In the genomic region with DNA sequence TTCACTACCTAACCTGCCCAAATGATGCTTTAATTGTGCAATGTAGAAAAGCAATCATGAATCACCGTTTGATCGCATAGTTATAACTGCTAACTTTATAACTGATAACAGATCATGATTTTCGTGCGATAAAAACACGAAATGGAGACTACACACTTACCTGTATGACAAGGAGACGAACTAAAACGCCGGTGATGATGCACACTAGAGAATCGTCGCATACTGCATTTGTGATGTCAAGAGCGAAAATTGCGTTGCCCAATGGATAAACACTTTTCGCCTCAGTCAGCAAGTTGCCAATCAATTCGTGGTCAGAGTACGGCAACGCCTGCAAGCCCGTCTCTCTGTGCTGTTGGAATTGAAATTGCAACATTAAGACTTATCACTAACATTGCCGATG, we compare ENCODE assay signal across 2 worm cellular contexts.
TF ChIP-seq lines count a peak whose summit lies in the region.

No protein-coding gene starts in this region.

TF ChIP-seq in whole organism, L4 larva, 104 proteins besides CTCF, POLR2A, EP300 and RAD21 (continued from another document):
- TF ChIP-seq arid-1 (GFP tag; conservative IDR thresholded peaks at IDR 0.05; lab: Robert Waterston, UW) (no peak), hlh-30 (tag; optimal IDR thresholded peaks at IDR 0.05; lab: Kevin White, UChicago; ENCODE audit: insufficient read depth) (peak; percentile 26), daf-8 (GFP tag; IDR thresholded peaks at IDR 0.05; lab: Robert Waterston, UW) (no peak), ceh-28 (tag; optimal IDR thresholded peaks at IDR 0.05; lab: Kevin White, UChicago) (no peak), tag-97 (GFP tag; IDR thresholded peaks at IDR 0.05; lab: Robert Waterston, UW) (no peak), lin-1 (GFP tag; IDR thresholded peaks at IDR 0.05; lab: Robert Waterston, UW) (0 out of 2 replicates have a peak, but pooled peaks have one; percentile 33), ceh-44 (GFP tag; IDR thresholded peaks at IDR 0.05; lab: Robert Waterston, UW) (no peak), F49E8.2 (tag; optimal IDR thresholded peaks at IDR 0.05; lab: Kevin White, UChicago; ENCODE audit: borderline replicate concordance) (no peak), nhr-111 (GFP tag; optimal IDR thresholded peaks at IDR 0.05; lab: Kevin White, UChicago) (no peak), nhr-25 (tag; optimal IDR thresholded peaks at IDR 0.05; lab: Kevin White, UChicago; ENCODE audit: borderline replicate concordance, insufficient read depth) (no peak), T20F7.1 (GFP tag; optimal IDR thresholded peaks at IDR 0.05; lab: Kevin White, UChicago) (peak; percentile 48), dpl-1 (GFP tag; optimal IDR thresholded peaks at IDR 0.05; lab: Kevin White, UChicago) (no peak), mep-1 (tag; optimal IDR thresholded peaks at IDR 0.05; lab: Kevin White, UChicago) (peak; percentile 44), ZK546.5 (tag; optimal IDR thresholded peaks at IDR 0.05; lab: Kevin White, UChicago) (no peak), lin-29 (GFP tag; IDR thresholded peaks at IDR 0.05; lab: Robert Waterston, UW) (no peak), unc-62 (GFP tag; optimal IDR thresholded peaks at IDR 0.05 in 1 of 2; lab: Kevin White, UChicago) (peak in 1 of 2 experiments; percentile 57), unc-62 (tag; optimal IDR thresholded peaks at IDR 0.05; lab: Kevin White, UChicago) (no peak), pqm-1 (tag; optimal IDR thresholded peaks at IDR 0.05; lab: Kevin White, UChicago) (peak; percentile 94), Y105C5A.15 (GFP tag; IDR thresholded peaks at IDR 0.05; lab: Robert Waterston, UW) (no peak), php-3 (GFP tag; IDR thresholded peaks at IDR 0.05; lab: Robert Waterston, UW) (peak; percentile 88), Y5F2A.4 (GFP tag; optimal IDR thresholded peaks at IDR 0.05; lab: Kevin White, UChicago) (no peak), T26A8.4 (GFP tag; IDR thresholded peaks at IDR 0.05; lab: Robert Waterston, UW) (no peak), pha-4 (GFP tag; IDR thresholded peaks at IDR 0.05; lab: Robert Waterston, UW) (no peak), pha-4 (tag; optimal IDR thresholded peaks at IDR 0.05; lab: Kevin White, UChicago) (no peak), Y75B8A.6 (GFP tag; IDR thresholded peaks at IDR 0.05; lab: Robert Waterston, UW) (no peak), F26F4.8 (GFP tag; conservative IDR thresholded peaks at IDR 0.05; lab: Robert Waterston, UW) (no peak)

TF ChIP-seq in whole organism, young adult, 124 proteins besides CTCF, POLR2A, EP300 and RAD21 (continued from another document):
- peak; percentile 57 for TF ChIP-seq akir-1 (GFP tag; optimal IDR thresholded peaks at IDR 0.05; lab: Kevin White, UChicago)
- TF ChIP-seq sdz-38 (tag; optimal IDR thresholded peaks at IDR 0.05; lab: Kevin White, UChicago), result no peak
- no peak for TF ChIP-seq aptf-2 (GFP tag; conservative IDR thresholded peaks at IDR 0.05; lab: Robert Waterston, UW)
- no peak for TF ChIP-seq ekl-4 (GFP tag; IDR thresholded peaks at IDR 0.05; lab: Robert Waterston, UW)
- no peak for TF ChIP-seq lin-35 (GFP tag; optimal IDR thresholded peaks at IDR 0.05; lab: Kevin White, UChicago)
- no peak for TF ChIP-seq C06A6.2 (GFP tag; conservative IDR thresholded peaks at IDR 0.05; lab: Robert Waterston, UW)
- no peak for TF ChIP-seq ztf-18 (tag; optimal IDR thresholded peaks at IDR 0.05; lab: Kevin White, UChicago)
- TF ChIP-seq snpc-1.1 (tag; optimal IDR thresholded peaks at IDR 0.05; lab: Kevin White, UChicago; ENCODE audit: insufficient read depth), result no peak
- TF ChIP-seq ztf-22 (GFP tag; optimal IDR thresholded peaks at IDR 0.05; lab: Kevin White, UChicago), result peak; percentile 73
- no peak for TF ChIP-seq F57A8.1 (GFP tag; optimal IDR thresholded peaks at IDR 0.05; lab: Kevin White, UChicago)
- no peak for TF ChIP-seq lir-1 (GFP tag; conservative IDR thresholded peaks at IDR 0.05; lab: Robert Waterston, UW)
- no peak for TF ChIP-seq pha-4 (tag; optimal IDR thresholded peaks at IDR 0.05; lab: Kevin White, UChicago)
- TF ChIP-seq nhr-90 (tag; optimal IDR thresholded peaks at IDR 0.05; lab: Kevin White, UChicago), result peak; percentile 42
- no peak for TF ChIP-seq ceh-27 (GFP tag; optimal IDR thresholded peaks at IDR 0.05; lab: Kevin White, UChicago)
- TF ChIP-seq ceh-79 (tag; optimal IDR thresholded peaks at IDR 0.05; lab: Kevin White, UChicago), result no peak
- TF ChIP-seq ceh-100 (GFP tag; IDR thresholded peaks at IDR 0.05; lab: Robert Waterston, UW), result no peak
- peak; percentile 22 for TF ChIP-seq chd-7 (tag; optimal IDR thresholded peaks at IDR 0.05; lab: Kevin White, UChicago)
- TF ChIP-seq B0035.1 (tag; optimal IDR thresholded peaks at IDR 0.05; lab: Kevin White, UChicago), result no peak
- TF ChIP-seq unc-130 (GFP tag; optimal IDR thresholded peaks at IDR 0.05; lab: Kevin White, UChicago), result no peak
- TF ChIP-seq atf-7 (tag; optimal IDR thresholded peaks at IDR 0.05; lab: Kevin White, UChicago), result peak; percentile 72
